Fruit fly (Drosophila melanogaster): Measurements from ENCODE around the gene FoxP.

The FoxP gene

dm6 chr3R:9725121-9725956, 5.3 kb downstream of the FoxP start, which contains the start of gene hyd (continued):
- TF ChIP-seq CG7271 (tag; optimal IDR thresholded peaks at IDR 0.05): no peak
- no peak for TF ChIP-seq Bdp1 (GFP tag; optimal IDR thresholded peaks at IDR 0.05)
- peak; percentile 92 for TF ChIP-seq BEAF-32 (GFP tag; optimal IDR thresholded peaks at IDR 0.05)
- peak; percentile 74 for TF ChIP-seq CG34224 (GFP tag; IDR thresholded peaks at IDR 0.05; ENCODE audit: partially characterized antibody)
- peak; percentile 71; the same call in 1 of the 3 replicates for TF ChIP-seq CG34422 (GFP tag; IDR thresholded peaks at IDR 0.05)
- no peak for TF ChIP-seq Hr39 (optimal IDR thresholded peaks at IDR 0.05)
- no peak for TF ChIP-seq CG18764 (GFP tag; optimal IDR thresholded peaks at IDR 0.05)
- peak; percentile 78; the same call in 2 of the 3 replicates for TF ChIP-seq Doc3 (GFP tag; IDR thresholded peaks at IDR 0.05; ENCODE audit: partially characterized antibody)
- TF ChIP-seq CG17829 (tag; optimal IDR thresholded peaks at IDR 0.05): peak; percentile 53
- no peak for TF ChIP-seq CG8924 (tag; optimal IDR thresholded peaks at IDR 0.05)
- TF ChIP-seq CG10366 (GFP tag; IDR thresholded peaks at IDR 0.05): no peak
- no peak for TF ChIP-seq grau (tag; optimal IDR thresholded peaks at IDR 0.05)
- no peak for TF ChIP-seq CG3407 (GFP tag; optimal IDR thresholded peaks at IDR 0.05)
- TF ChIP-seq bbx (GFP tag; IDR thresholded peaks at IDR 0.05; ENCODE audit: partially characterized antibody): peak; percentile 82
- peak; percentile 92 for TF ChIP-seq MESR4 (GFP tag; optimal IDR thresholded peaks at IDR 0.05)
- no peak for TF ChIP-seq CG8281 (tag; optimal IDR thresholded peaks at IDR 0.05)
- TF ChIP-seq ranshi (GFP tag; IDR thresholded peaks at IDR 0.05): no peak
- no peak for TF ChIP-seq CG10462 (GFP tag; optimal IDR thresholded peaks at IDR 0.05)
- peak; percentile 29 for TF ChIP-seq pita (GFP tag; optimal IDR thresholded peaks at IDR 0.05)
- TF ChIP-seq CG4617 (GFP tag; optimal IDR thresholded peaks at IDR 0.05; ENCODE audit: borderline replicate concordance): peak; percentile 88
- no peak for TF ChIP-seq Deaf1 (tag; optimal IDR thresholded peaks at IDR 0.05)
- no peak for TF ChIP-seq CG10274 (GFP tag; optimal IDR thresholded peaks at IDR 0.05)
- TF ChIP-seq crol (GFP tag; IDR thresholded peaks at IDR 0.05): no peak
- peak; percentile 73 for TF ChIP-seq ato (GFP tag; IDR thresholded peaks at IDR 0.05; ENCODE audit: partially characterized antibody)
- no peak for TF ChIP-seq lola (GFP tag; optimal IDR thresholded peaks at IDR 0.05)
- no peak for TF ChIP-seq sim (GFP tag; IDR thresholded peaks at IDR 0.05)
- no peak for TF ChIP-seq CG10209 (GFP tag; optimal IDR thresholded peaks at IDR 0.05)
- no peak for TF ChIP-seq Kr (GFP tag; optimal IDR thresholded peaks at IDR 0.05)
- TF ChIP-seq sna (GFP tag; IDR thresholded peaks at IDR 0.05; ENCODE audit: partially characterized antibody): peak; percentile 83
- TF ChIP-seq CG8089 (GFP tag; optimal IDR thresholded peaks at IDR 0.05): no peak
- no peak for TF ChIP-seq ems (GFP tag; optimal IDR thresholded peaks at IDR 0.05)
- TF ChIP-seq CG6791 (GFP tag; IDR thresholded peaks at IDR 0.05; ENCODE audit: partially characterized antibody): peak; percentile 88
- TF ChIP-seq HLH54F (GFP tag; optimal IDR thresholded peaks at IDR 0.05): no peak
- no peak for TF ChIP-seq chn (GFP tag; optimal IDR thresholded peaks at IDR 0.05)
- no peak for TF ChIP-seq zen (tag; optimal IDR thresholded peaks at IDR 0.05)
- no peak for TF ChIP-seq CG11093 (GFP tag; IDR thresholded peaks at IDR 0.05)
- TF ChIP-seq lilli (GFP tag; optimal IDR thresholded peaks at IDR 0.05): no peak
- TF ChIP-seq Med (GFP tag): peak; percentile 77
- TF ChIP-seq oc (tag; optimal IDR thresholded peaks at IDR 0.05): no peak
- no peak for TF ChIP-seq fd3F (GFP tag; optimal IDR thresholded peaks at IDR 0.05)
- no peak for TF ChIP-seq luna (GFP tag; optimal IDR thresholded peaks at IDR 0.05)
- TF ChIP-seq gcm (GFP tag; optimal IDR thresholded peaks at IDR 0.05): no peak
- peak; percentile 97 for TF ChIP-seq trem (tag; optimal IDR thresholded peaks at IDR 0.05)
- no peak for TF ChIP-seq cwo (GFP tag; optimal IDR thresholded peaks at IDR 0.05)
- TF ChIP-seq Trl (optimal IDR thresholded peaks at IDR 0.05): no peak
- TF ChIP-seq Trl (GFP tag; optimal IDR thresholded peaks at IDR 0.05): no peak
- TF ChIP-seq HmgZ (tag; optimal IDR thresholded peaks at IDR 0.05): peak; percentile 28
- no peak for TF ChIP-seq croc (GFP tag; conservative IDR thresholded peaks at IDR 0.05)
- no peak for TF ChIP-seq lmd (GFP tag; IDR thresholded peaks at IDR 0.05)
